Worm (Caenorhabditis elegans) whole organism, L3 larva: ENCODE measurements around the gene T05G5.4.

ENCODE experiments used
- ZK546.5 ChIP-seq: sonication (generic microtip); optimal IDR thresholded peaks from 2 replicates; lab custom pipeline; 2017; ENCODE audit warnings: missing biosample characterization, missing genetic modification characterization
- aly-2 ChIP-seq: fragments of 150-350 bp; optimal IDR thresholded peaks from 2 replicates; lab custom pipeline; 2014; ENCODE audit warnings: missing biosample characterization, missing genetic modification characterization
- ama-1 ChIP-seq: fragments of 150-350 bp; optimal IDR thresholded peaks from 2 replicates; lab custom pipeline; 2018
- ceh-28 ChIP-seq: fragments of 150-350 bp; optimal IDR thresholded peaks from 2 replicates; lab custom pipeline; 2014; ENCODE audit warnings: missing biosample characterization, missing genetic modification reagents, missing genetic modification characterization
- ceh-82 ChIP-seq: fragments of 150-350 bp; optimal IDR thresholded peaks from 2 replicates; lab custom pipeline; 2014; ENCODE audit warnings: missing biosample characterization, missing genetic modification characterization
- ceh-9 ChIP-seq: sonication (generic microtip); optimal IDR thresholded peaks from 2 replicates; lab custom pipeline; 2018; ENCODE audit warnings: missing biosample characterization, missing genetic modification characterization
- daf-12 ChIP-seq: fragments of 150-350 bp; optimal IDR thresholded peaks from 2 replicates; lab custom pipeline; 2014; ENCODE audit warnings: missing biosample characterization, missing genetic modification reagents, missing genetic modification characterization
- elt-2 ChIP-seq: sonication (generic microtip); optimal IDR thresholded peaks from 2 replicates; lab custom pipeline; 2016; ENCODE audit warnings: missing genetic modification reagents, mild to moderate bottlenecking, missing genetic modification characterization, missing compliant biosample characterization
- elt-3 ChIP-seq, 3 experiments: fragments of 150-350 bp in 1 of 3; sonication (generic microtip) in 2 of 3; optimal IDR thresholded peaks; 2 replicates in 2 of 3; 4 replicates in 1 of 3; lab custom pipeline; 2014 to 2017; ENCODE audit warnings: missing biosample characterization in 3 of 3, missing genetic modification characterization in 3 of 3
- eor-1 ChIP-seq, 2 experiments: fragments of 150-350 bp; optimal IDR thresholded peaks; 2 replicates each; lab custom pipeline; 2014 to 2018; ENCODE audit warnings: missing biosample characterization in 2 of 2, missing genetic modification characterization in 2 of 2
- fkh-10 ChIP-seq: sonication (generic microtip); optimal IDR thresholded peaks from 2 replicates; lab custom pipeline; 2017; ENCODE audit warnings: missing biosample characterization, missing genetic modification reagents, missing genetic modification characterization
- fos-1 ChIP-seq: fragments of 150-350 bp; optimal IDR thresholded peaks from 2 replicates; lab custom pipeline; 2014; ENCODE audit warnings: missing biosample characterization, missing genetic modification characterization
- hmg-11 ChIP-seq: sonication (generic microtip); optimal IDR thresholded peaks from 2 replicates; lab custom pipeline; 2016; ENCODE audit warnings: missing genetic modification characterization, missing compliant biosample characterization
- jun-1 ChIP-seq: fragments of 150-350 bp; optimal IDR thresholded peaks from 2 replicates; lab custom pipeline; 2014; ENCODE audit warnings: missing biosample characterization, missing genetic modification reagents, missing genetic modification characterization
- lin-15B ChIP-seq: fragments of 150-350 bp; optimal IDR thresholded peaks from 2 replicates; lab custom pipeline; 2014; ENCODE audit warnings: missing biosample characterization, missing genetic modification characterization
- lin-39 ChIP-seq: fragments of 150-350 bp; optimal IDR thresholded peaks from 2 replicates; lab custom pipeline; 2018; ENCODE audit warnings: missing biosample characterization, missing genetic modification reagents, missing genetic modification characterization
- lsy-12 ChIP-seq: sonication (generic microtip); optimal IDR thresholded peaks from 2 replicates; lab custom pipeline; 2016; ENCODE audit warnings: mild to moderate bottlenecking, missing genetic modification characterization, missing compliant biosample characterization
- mml-1 ChIP-seq: fragments of 150-350 bp; sonication (generic microtip); optimal IDR thresholded peaks from 3 replicates; lab custom pipeline; 2014; ENCODE audit warnings: missing biosample characterization, missing genetic modification characterization
- nfya-1 ChIP-seq: sonication (generic microtip); optimal IDR thresholded peaks from 2 replicates; lab custom pipeline; 2017; ENCODE audit warnings: missing genetic modification characterization, mild to moderate bottlenecking, missing compliant biosample characterization, antibody characterized with exemption, moderate library complexity; ENCODE audit not compliant: insufficient read depth
- nhr-12 ChIP-seq: fragments of 150-350 bp; optimal IDR thresholded peaks from 2 replicates; lab custom pipeline; 2014; ENCODE audit warnings: missing biosample characterization, missing genetic modification characterization
- nhr-23 ChIP-seq: fragments of 150-350 bp; optimal IDR thresholded peaks from 2 replicates; lab custom pipeline; 2014; ENCODE audit warnings: missing biosample characterization, missing genetic modification reagents, missing genetic modification characterization
- nhr-237 ChIP-seq: fragments of 150-350 bp; optimal IDR thresholded peaks from 2 replicates; lab custom pipeline; 2014; ENCODE audit warnings: missing biosample characterization, missing genetic modification characterization
- nhr-25 ChIP-seq: sonication (generic microtip); optimal IDR thresholded peaks from 2 replicates; lab custom pipeline; 2017; ENCODE audit warnings: missing biosample characterization, missing genetic modification characterization
- nhr-28 ChIP-seq: fragments of 150-350 bp; optimal IDR thresholded peaks from 2 replicates; lab custom pipeline; 2014; ENCODE audit warnings: missing biosample characterization, missing genetic modification characterization
- nhr-43 ChIP-seq: sonication (generic microtip); optimal IDR thresholded peaks from 2 replicates; lab custom pipeline; 2016; ENCODE audit warnings: mild to moderate bottlenecking, missing genetic modification characterization, missing compliant biosample characterization; ENCODE audit not compliant: poor library complexity, severe bottlenecking
- nhr-67 ChIP-seq: fragments of 150-350 bp; optimal IDR thresholded peaks from 2 replicates; lab custom pipeline; 2014; ENCODE audit warnings: missing biosample characterization, missing genetic modification characterization
- nhr-77 ChIP-seq: fragments of 150-350 bp; optimal IDR thresholded peaks from 2 replicates; lab custom pipeline; 2014; ENCODE audit warnings: missing biosample characterization, missing genetic modification characterization
- pha-4 ChIP-seq: fragments of 150-350 bp; optimal IDR thresholded peaks from 2 replicates; lab custom pipeline; 2014; ENCODE audit warnings: missing biosample characterization, missing genetic modification reagents, missing genetic modification characterization
- pqm-1 ChIP-seq: fragments of 150-350 bp; optimal IDR thresholded peaks from 2 replicates; lab custom pipeline; 2017; ENCODE audit warnings: missing biosample characterization, missing genetic modification characterization, inconsistent platforms
- skn-1 ChIP-seq: fragments of 150-350 bp; optimal IDR thresholded peaks from 2 replicates; lab custom pipeline; 2014; ENCODE audit warnings: missing biosample characterization, missing genetic modification characterization
- snpc-4 ChIP-seq: fragments of 150-350 bp; optimal IDR thresholded peaks from 2 replicates; lab custom pipeline; 2014; ENCODE audit warnings: missing biosample characterization, missing genetic modification characterization
- unc-39 ChIP-seq: sonication (generic microtip); optimal IDR thresholded peaks from 4 replicates; lab custom pipeline; 2017; ENCODE audit warnings: missing biosample characterization, missing genetic modification characterization
- unc-62 ChIP-seq: fragments of 150-350 bp; sonication (generic microtip); optimal IDR thresholded peaks from 4 replicates; lab custom pipeline; 2014; ENCODE audit warnings: missing biosample characterization, missing genetic modification reagents, missing genetic modification characterization
- zag-1 ChIP-seq: fragments of 150-350 bp; optimal IDR thresholded peaks from 2 replicates; lab custom pipeline; 2014; ENCODE audit warnings: missing biosample characterization, missing genetic modification characterization
- ztf-11 ChIP-seq: fragments of 150-350 bp; optimal IDR thresholded peaks from 2 replicates; lab custom pipeline; 2014; ENCODE audit warnings: missing biosample characterization, missing genetic modification characterization
- ztf-4 ChIP-seq: fragments of 150-350 bp; optimal IDR thresholded peaks from 2 replicates; lab custom pipeline; 2014; ENCODE audit warnings: missing biosample characterization, missing genetic modification characterization

T05G5.4 gene

ce11 chrIII:9748694-9749093 is at the start of gene T05G5.4:
Gene T05G5.4, plus strand, starts transcription at chrIII:9748934.
- TF ChIP-seq nhr-25 (tag; lab: Kevin White, UChicago) (no peak), jun-1 (tag; lab: Kevin White, UChicago) (no peak), nhr-12 (no peak), unc-39 (tag; lab: Kevin White, UChicago) (no peak), lin-15B (tag; lab: Kevin White, UChicago) (no peak), lsy-12 (tag; lab: Kevin White, UChicago) (no peak), nhr-77 (tag; lab: Kevin White, UChicago) (no peak), nhr-67 (tag; lab: Kevin White, UChicago) (no peak), nfya-1 (no peak)

ce11 chrIII:9699576-9699975 is 49.2 kb upstream of the T05G5.4 start, which contains the start of gene tlk-1:
Gene tlk-1, plus strand, starts transcription at chrIII:9699876.
- TF ChIP-seq nhr-28 (no peak), unc-62 (no peak), nhr-23 (no peak), pqm-1 (tag; lab: Kevin White, UChicago) (no peak), unc-39 (tag; lab: Kevin White, UChicago) (no peak), fkh-10 (no peak), skn-1 (tag; lab: Kevin White, UChicago) (no peak), ceh-9 (tag; lab: Kevin White, UChicago) (no peak), elt-2 (tag; lab: Kevin White, UChicago) (no peak), lin-39 (no peak), nhr-67 (tag; lab: Kevin White, UChicago) (no peak), mml-1 (tag; lab: Kevin White, UChicago) (no peak)

DNA sequence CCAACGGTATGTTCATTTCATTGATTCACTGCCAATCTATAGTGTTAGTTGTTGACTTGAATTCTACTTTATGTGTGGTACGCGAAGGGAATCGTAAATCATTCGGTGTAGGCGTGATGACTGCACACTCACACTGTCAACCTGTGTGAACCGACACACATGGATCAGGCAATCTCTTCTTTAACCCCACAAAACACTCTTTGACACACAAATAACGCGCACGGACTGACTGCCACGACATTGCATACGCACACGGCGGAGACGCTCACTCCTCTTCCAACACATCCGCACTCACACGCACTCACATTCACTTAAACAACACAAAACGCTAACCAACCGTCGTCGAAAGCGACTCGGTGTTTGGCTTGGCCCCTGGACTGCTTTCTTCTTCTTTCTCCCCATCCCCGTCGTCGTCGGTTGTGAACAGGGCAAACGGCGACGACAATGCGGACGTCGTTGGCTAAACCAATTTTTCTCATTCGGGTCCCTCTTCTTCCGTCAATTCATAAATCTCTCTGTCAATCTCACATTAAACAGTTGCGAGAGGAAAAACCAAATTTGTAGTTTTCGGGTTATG is 48.5 kb upstream of the T05G5.4 start:
- TF ChIP-seq ztf-4 (no peak), fos-1 (tag; lab: Kevin White, UChicago) (no peak), eor-1 (tag; optimal IDR thresholded peaks at IDR 0.05; lab: Kevin White, UChicago) (no peak), nfya-1 (peak; percentile 15), lin-39 (peak; percentile 60), fkh-10 (no peak), nhr-23 (peak; percentile 15)
- TF ChIP-seq, all 47 proteins: peak for 3

ce11 chrIII:9701798-9702197 is 46.9 kb upstream of the T05G5.4 start:
- TF ChIP-seq nhr-77 (tag; lab: Kevin White, UChicago) (no peak), fkh-10 (peak; percentile 22), ceh-82 (tag; lab: Kevin White, UChicago) (no peak), snpc-4 (tag; lab: Kevin White, UChicago) (no peak), ztf-11 (tag; lab: Kevin White, UChicago) (no peak), nhr-25 (tag; lab: Kevin White, UChicago) (no peak), nhr-23 (no peak), pqm-1 (tag; lab: Kevin White, UChicago) (no peak), nhr-43 (tag; lab: Kevin White, UChicago) (no peak)

DNA sequence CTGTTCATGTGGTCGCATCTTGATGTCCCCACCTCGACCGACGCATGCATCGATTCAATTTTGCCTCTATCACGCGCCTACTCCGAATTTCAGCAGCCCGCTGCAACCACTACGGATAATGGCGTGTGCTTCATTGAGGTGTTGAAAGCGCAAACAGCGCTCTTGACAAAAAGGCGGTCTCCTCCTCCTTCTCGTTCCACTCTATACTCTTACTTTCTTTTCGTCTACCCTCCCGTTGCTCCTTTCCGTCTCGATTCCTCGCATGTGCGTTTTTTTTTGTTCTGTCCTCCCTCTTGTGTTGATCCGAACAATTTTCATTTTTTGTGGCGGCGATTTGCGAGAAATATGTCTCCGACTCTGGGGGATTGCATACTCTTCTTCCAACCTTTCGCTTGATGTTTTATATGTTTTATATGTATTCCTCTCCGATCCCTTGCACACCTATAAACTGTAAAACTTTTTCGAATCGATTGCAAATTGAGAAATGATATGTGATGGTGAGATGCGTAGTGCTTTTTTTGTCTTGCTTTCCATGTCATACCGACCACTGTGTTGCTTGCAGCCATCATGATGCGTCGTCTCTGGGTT is 46.0 kb upstream of the T05G5.4 start:
- TF ChIP-seq ZK546.5 (tag; lab: Kevin White, UChicago) (no peak), ceh-28 (no peak), ama-1 (lab: Kevin White, UChicago) (no peak), hmg-11 (tag; lab: Kevin White, UChicago) (peak; percentile 28), nhr-43 (tag; lab: Kevin White, UChicago) (no peak), nfya-1 (peak; percentile 3), pha-4 (peak; percentile 68), eor-1 (tag; optimal IDR thresholded peaks at IDR 0.05; lab: Kevin White, UChicago) (no peak), elt-3 (tag; optimal IDR thresholded peaks at IDR 0.05; lab: Kevin White, UChicago) (no peak), fos-1 (tag; lab: Kevin White, UChicago) (no peak), unc-39 (tag; lab: Kevin White, UChicago) (no peak), nhr-12 (no peak), zag-1 (tag; lab: Kevin White, UChicago) (no peak), daf-12 (no peak), ztf-4 (no peak), nhr-237 (no peak), elt-2 (tag; lab: Kevin White, UChicago) (peak; percentile 6), aly-2 (no peak), unc-62 (peak; percentile 6), nhr-77 (tag; lab: Kevin White, UChicago) (no peak)
